Fruit fly (Drosophila melanogaster): ENCODE results near the gene nod.

dm6 chrX:11569956-11570695 is 10.4 kb upstream of the nod start, which contains the start of the genes Polr2A and CG11699:
- TF ChIP-seq Crg-1 (GFP tag; optimal IDR thresholded peaks at IDR 0.05) (peak; percentile 71), cnc (optimal IDR thresholded peaks at IDR 0.05) (no peak)
